Worm (Caenorhabditis elegans) whole organism, mixed stage, embryonic: ENCODE measurements around the gene F10C1.9.

Source experiments
- M03D4.4 ChIP-seq: sonication (generic microtip); optimal IDR thresholded peaks from 2 replicates; lab custom pipeline; 2017; ENCODE audit warnings: mild to moderate bottlenecking, missing genetic modification characterization, missing compliant biosample characterization
- blmp-1 ChIP-seq: fragments of 150-350 bp; optimal IDR thresholded peaks from 2 replicates; lab custom pipeline; 2014; ENCODE audit warnings: missing biosample characterization, missing genetic modification characterization
- ces-1 ChIP-seq: fragments of 150-350 bp; optimal IDR thresholded peaks from 2 replicates; lab custom pipeline; 2014; ENCODE audit warnings: missing biosample characterization, missing genetic modification reagents, missing genetic modification characterization
- lin-13 ChIP-seq: fragments of 150-350 bp; optimal IDR thresholded peaks from 2 replicates; lab custom pipeline; 2014; ENCODE audit warnings: missing biosample characterization, missing genetic modification characterization
- mab-5 ChIP-seq: fragments of 150-350 bp; optimal IDR thresholded peaks from 2 replicates; lab custom pipeline; 2014; ENCODE audit warnings: missing biosample characterization, missing genetic modification characterization
- nhr-237 ChIP-seq: fragments of 150-350 bp; optimal IDR thresholded peaks from 2 replicates; lab custom pipeline; 2014; ENCODE audit warnings: missing biosample characterization, missing genetic modification characterization
- nhr-28 ChIP-seq: fragments of 150-350 bp; optimal IDR thresholded peaks from 2 replicates; lab custom pipeline; 2014; ENCODE audit warnings: missing biosample characterization, missing genetic modification characterization
- nhr-76 ChIP-seq: sonication (generic microtip); optimal IDR thresholded peaks from 2 replicates; lab custom pipeline; 2017; ENCODE audit warnings: missing biosample characterization, missing genetic modification characterization
- tbx-8 ChIP-seq: fragments of 200-800 bp; sonication (Bioruptor generic); optimal IDR thresholded peaks from 2 replicates; lab custom pipeline; 2018; ENCODE audit warnings: mild to moderate bottlenecking, missing genetic modification characterization, moderate library complexity, missing compliant biosample characterization
- unc-39 ChIP-seq: fragments of 150-350 bp; optimal IDR thresholded peaks from 2 replicates; lab custom pipeline; 2014; ENCODE audit warnings: missing biosample characterization, missing genetic modification characterization
- ztf-11 ChIP-seq: fragments of 150-350 bp; optimal IDR thresholded peaks from 2 replicates; lab custom pipeline; 2014; ENCODE audit warnings: missing biosample characterization, missing genetic modification characterization

DNA sequence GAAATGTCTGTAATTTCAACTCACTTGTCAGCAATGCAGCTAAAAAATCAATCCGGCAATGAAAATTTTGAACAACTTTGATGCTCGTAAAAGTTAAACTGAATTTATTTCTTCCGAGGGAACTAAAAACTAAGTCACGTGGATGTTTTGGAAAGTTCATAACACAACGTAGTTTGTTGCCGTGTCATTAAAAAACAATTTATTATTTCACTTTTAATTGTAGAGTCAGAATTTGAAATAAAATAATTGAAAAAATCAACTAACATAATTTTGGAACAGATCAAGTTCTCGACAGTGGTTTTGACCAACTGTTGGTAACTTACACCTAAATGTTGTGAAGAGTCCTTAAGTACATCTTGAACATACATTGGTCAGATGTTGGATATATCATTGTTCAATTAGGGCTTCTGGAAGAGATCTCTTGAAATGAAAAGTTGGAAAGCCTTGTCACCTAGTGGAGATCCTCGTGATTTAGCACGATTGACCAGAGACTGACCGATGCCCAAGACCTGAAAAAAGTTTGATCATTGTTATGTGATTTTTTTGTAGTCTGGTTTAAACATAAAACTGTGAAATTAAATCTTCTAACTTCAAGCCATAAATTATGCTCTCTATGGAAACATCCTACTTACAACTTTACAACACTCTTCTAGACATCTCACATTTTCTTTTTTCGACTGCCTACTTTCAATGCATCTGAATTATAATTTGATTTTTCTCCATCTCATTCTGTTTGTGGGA lies 14.6 kb downstream of the F10C1.9 start, which contains the start of the genes C18A3.7 and C18A3.11:
- TF ChIP-seq nhr-28 (tag; lab: Kevin White, UChicago) (no peak), unc-39 (no peak), nhr-237 (tag; lab: Kevin White, UChicago) (no peak), blmp-1 (tag; lab: Kevin White, UChicago) (no peak), M03D4.4 (tag; lab: Kevin White, UChicago) (no peak), lin-13 (tag; lab: Kevin White, UChicago) (no peak), ztf-11 (tag; lab: Kevin White, UChicago) (no peak), ces-1 (no peak), mab-5 (tag; lab: Kevin White, UChicago) (no peak), tbx-8 (GFP tag; lab: Kevin White, UChicago) (no peak), nhr-76 (tag; lab: Kevin White, UChicago) (no peak)
